Worm (Caenorhabditis elegans) whole organism, L4 larva: ENCODE data around the gene bath-38.

Source experiments
- F37D6.2 ChIP-seq: sonication (generic microtip); optimal IDR thresholded peaks from 2 replicates; lab custom pipeline; 2016; ENCODE audit warnings: mild to moderate bottlenecking, missing genetic modification characterization, missing compliant biosample characterization
- T26A8.4 ChIP-seq: fragments of 200-800 bp; sonication (Bioruptor generic); IDR thresholded peaks from 2 replicates; pipeline ENCODE4 v1.3.6; 2022; ENCODE audit warnings: missing genetic modification characterization, missing compliant biosample characterization
- Y48G9A.11 ChIP-seq: fragments of 200-800 bp; sonication (Bioruptor generic); IDR thresholded peaks from 2 replicates; pipeline ENCODE4 v1.3.6; 2022; ENCODE audit warnings: missing genetic modification reagents, missing genetic modification characterization, missing compliant biosample characterization
- ZK337.2 ChIP-seq: fragments of 200-800 bp; sonication (Bioruptor generic); IDR thresholded peaks from 2 replicates; pipeline ENCODE4 v1.3.6; 2022; ENCODE audit warnings: missing genetic modification reagents, missing genetic modification characterization, missing compliant biosample characterization
- ceh-20 ChIP-seq: fragments of 200-800 bp; sonication (Bioruptor generic); IDR thresholded peaks from 2 replicates; pipeline ENCODE4 v1.3.6; 2022; ENCODE audit warnings: missing genetic modification reagents, missing genetic modification characterization, missing compliant biosample characterization
- ceh-44 ChIP-seq: fragments of 200-800 bp; sonication (Bioruptor generic); IDR thresholded peaks from 2 replicates; pipeline ENCODE4 v1.3.6; 2022; ENCODE audit warnings: missing genetic modification reagents, missing genetic modification characterization, missing compliant biosample characterization
- dmd-9 ChIP-seq: fragments of 200-800 bp; sonication (Bioruptor generic); IDR thresholded peaks from 2 replicates; pipeline ENCODE4 v1.3.6; 2022; ENCODE audit warnings: missing genetic modification reagents, missing genetic modification characterization, missing compliant biosample characterization
- lin-15B ChIP-seq: fragments of 150-350 bp; sonication (generic microtip); optimal IDR thresholded peaks from 3 replicates; lab custom pipeline; 2014; ENCODE audit warnings: missing biosample characterization, missing genetic modification characterization
- lin-38 ChIP-seq: fragments of 200-800 bp; sonication (Bioruptor generic); IDR thresholded peaks from 2 replicates; pipeline ENCODE4 v1.3.6; 2022; ENCODE audit warnings: missing genetic modification reagents, missing genetic modification characterization, missing compliant biosample characterization
- nhr-11 ChIP-seq: fragments of 150-350 bp; optimal IDR thresholded peaks from 2 replicates; lab custom pipeline; 2014; ENCODE audit warnings: missing biosample characterization, missing genetic modification characterization
- nhr-25 ChIP-seq: sonication (generic microtip); optimal IDR thresholded peaks from 2 replicates; lab custom pipeline; 2017; ENCODE audit warnings: missing genetic modification characterization, mild to moderate bottlenecking, missing compliant biosample characterization, antibody characterized with exemption, moderate library complexity, borderline replicate concordance; ENCODE audit not compliant: insufficient read depth
- tag-97 ChIP-seq: fragments of 200-800 bp; sonication (Bioruptor generic); IDR thresholded peaks from 2 replicates; pipeline ENCODE4 v1.3.6; 2022; ENCODE audit warnings: missing genetic modification characterization, missing compliant biosample characterization
- unc-62 ChIP-seq, 3 experiments: fragments of 150-350 bp in 1 of 3; sonication (generic microtip); optimal IDR thresholded peaks in 2 of 3; peaks in 1 of 3; 1 replicate in 1 of 3; 2 replicates in 2 of 3; lab custom pipeline; 2014 to 2017; ENCODE audit warnings: missing biosample characterization in 3 of 3, missing genetic modification characterization in 3 of 3, missing genetic modification reagents in 3 of 3, missing genotype in 1 of 3
- zfp-3 ChIP-seq: fragments of 200-800 bp; sonication (Bioruptor generic); conservative IDR thresholded peaks from 2 replicates; pipeline ENCODE4 v1.3.6; 2022; ENCODE audit warnings: missing genetic modification reagents, missing genetic modification characterization, missing compliant biosample characterization

bath-38 gene

ce11 chrII:10001065-10001464, 44.0 kb downstream of the bath-38 start, which contains the start of gene nlt-1 (continued):
- no peak for TF ChIP-seq T26A8.4
- TF ChIP-seq F37D6.2 (tag; lab: Kevin White, UChicago) = no peak
- TF ChIP-seq tag-97 (GFP tag; lab: Robert Waterston, UW) = no peak
- TF ChIP-seq nhr-25 (tag; lab: Kevin White, UChicago) = no peak
- TF ChIP-seq zfp-3 (GFP tag; lab: Robert Waterston, UW) = no peak
- TF ChIP-seq Y48G9A.11 (GFP tag; lab: Robert Waterston, UW) = no peak
- TF ChIP-seq ceh-44 (GFP tag; lab: Robert Waterston, UW) = no peak
- TF ChIP-seq lin-15B = no peak
- TF ChIP-seq lin-38 = no peak
- TF ChIP-seq dmd-9 (GFP tag; lab: Robert Waterston, UW) = no peak

- TF ChIP-seq ceh-20 (GFP tag; lab: Robert Waterston, UW) (peak; percentile 14; the same call in 1 of the 2 replicates), unc-62 (GFP tag; optimal IDR thresholded peaks at IDR 0.05 in 1 of 2; lab: Kevin White, UChicago) (peak in 1 of 2 experiments; percentile 91), unc-62 (tag; optimal IDR thresholded peaks at IDR 0.05; lab: Kevin White, UChicago) (no peak), nhr-11 (peak; percentile 39), ZK337.2 (GFP tag; lab: Robert Waterston, UW) (no peak)
- TF ChIP-seq, all 104 proteins: peak for 3
Measured at ce11 chrII:9994679-9995078, 50.4 kb downstream of the bath-38 start.
